Fruit fly (Drosophila melanogaster): ENCODE results near the gene CG6051.

The CG6051 gene

DNA sequence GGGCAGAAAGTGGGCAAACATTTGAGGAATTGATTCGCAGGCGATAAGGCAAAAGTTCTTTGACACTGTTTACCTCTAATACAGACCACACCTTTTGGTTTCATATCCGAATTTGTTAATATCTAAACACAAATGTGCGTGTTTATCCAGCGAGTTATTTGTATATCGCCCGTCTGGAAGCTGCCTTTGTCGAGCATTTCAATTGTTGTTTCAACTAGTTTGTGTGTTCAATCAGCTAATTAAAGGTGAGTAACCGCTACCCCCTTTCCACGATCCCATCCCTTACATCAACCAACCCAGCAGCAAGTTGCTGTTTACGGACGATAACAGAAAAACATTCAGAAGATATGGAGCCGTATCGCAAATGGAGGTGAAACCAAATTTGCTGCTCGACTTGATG is 19.5 kb downstream of the CG6051 start (continued):
- peak; percentile 53 for TF ChIP-seq CG9705 (GFP tag; optimal IDR thresholded peaks at IDR 0.05)
- no peak for TF ChIP-seq Myc (optimal IDR thresholded peaks at IDR 0.05)
- peak; percentile 44 for TF ChIP-seq ey (GFP tag; optimal IDR thresholded peaks at IDR 0.05)
- TF ChIP-seq CG32264 (GFP tag; optimal IDR thresholded peaks at IDR 0.05), result no peak
- no peak for TF ChIP-seq Abd-B (GFP tag; optimal IDR thresholded peaks at IDR 0.05)
- TF ChIP-seq br (GFP tag; optimal IDR thresholded peaks at IDR 0.05), result peak; percentile 83
- peak; percentile 77 for TF ChIP-seq brk (GFP tag; optimal IDR thresholded peaks at IDR 0.05)
- peak; percentile 40 for TF ChIP-seq dsf (GFP tag; optimal IDR thresholded peaks at IDR 0.05; ENCODE audit: borderline replicate concordance)
- TF ChIP-seq Dif (GFP tag; optimal IDR thresholded peaks at IDR 0.05; ENCODE audit: partially characterized antibody), result no peak
- peak; percentile 44 for TF ChIP-seq jim (GFP tag; optimal IDR thresholded peaks at IDR 0.05)

DNA sequence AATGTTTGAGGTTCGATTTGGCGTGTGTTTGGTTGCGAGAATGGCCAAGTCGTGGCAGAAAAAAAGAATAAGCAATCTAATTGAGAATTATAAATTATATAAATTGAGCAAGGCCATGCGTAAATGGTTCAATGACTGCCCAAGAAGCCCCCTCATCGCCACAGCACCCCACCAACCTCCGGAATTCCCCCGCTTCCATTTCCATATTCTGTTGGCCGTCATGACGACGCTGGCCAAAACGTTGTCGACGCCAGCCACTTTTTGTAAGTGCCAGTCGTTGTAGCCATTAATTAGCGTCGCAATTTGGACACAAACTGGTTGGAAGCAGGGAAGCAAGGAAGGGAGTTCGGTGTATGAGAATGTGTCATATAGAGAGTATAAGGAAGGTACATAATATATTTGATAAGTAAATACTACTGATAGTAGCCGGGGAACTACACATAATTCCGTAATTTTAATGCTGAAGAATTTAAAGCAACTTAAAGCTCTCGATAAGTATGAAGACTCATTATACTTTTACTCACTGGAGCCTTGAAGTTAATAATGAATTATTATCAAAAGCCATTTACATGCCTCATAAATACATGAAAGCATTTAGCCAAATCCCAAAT is 20.2 kb downstream of the CG6051 start:
- peak; percentile 35 for TF ChIP-seq Dif (GFP tag; optimal IDR thresholded peaks at IDR 0.05; ENCODE audit: partially characterized antibody)
- TF ChIP-seq Rel (GFP tag; optimal IDR thresholded peaks at IDR 0.05), result no peak
- peak; percentile 94 for TF ChIP-seq Rel (tag; optimal IDR thresholded peaks at IDR 0.05)
- TF ChIP-seq Mio (GFP tag; optimal IDR thresholded peaks at IDR 0.05), result no peak

DNA sequence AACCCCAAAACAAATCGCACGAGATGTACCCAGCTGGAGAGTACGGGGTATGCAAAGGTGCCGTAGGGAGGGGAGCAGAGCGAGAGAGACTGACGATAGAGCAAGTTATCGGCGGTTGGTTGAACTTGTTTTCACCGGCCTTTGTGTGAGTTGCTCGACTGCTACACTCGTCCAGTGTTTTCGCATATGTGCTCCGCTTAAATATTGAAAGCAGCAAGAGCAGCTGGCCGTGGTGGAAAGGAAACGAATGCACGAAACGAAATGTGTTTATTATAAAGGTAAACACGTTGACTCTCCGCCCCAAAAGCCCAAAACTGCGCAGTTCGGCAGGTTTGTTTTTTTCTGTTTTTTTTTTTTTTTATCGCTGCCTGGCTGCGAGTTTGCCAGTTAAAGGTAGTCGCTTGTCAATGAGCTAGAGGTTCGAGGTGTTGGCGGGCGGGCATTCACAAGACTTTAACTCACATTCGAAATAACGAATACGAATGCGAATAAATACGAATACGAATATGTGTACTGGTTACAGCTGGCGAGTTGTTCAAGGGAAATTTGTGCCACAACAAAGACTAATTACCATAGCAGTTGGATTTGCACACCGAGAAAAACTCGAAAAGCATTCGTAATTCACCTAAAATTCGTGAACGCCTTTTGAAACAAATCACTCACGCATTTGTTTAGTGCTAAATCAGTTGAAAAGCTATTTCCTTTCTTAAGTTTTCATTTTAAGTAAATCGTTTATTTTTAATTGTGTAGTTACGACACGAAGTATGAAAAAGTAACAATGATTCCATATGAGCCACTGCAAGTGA is 21.1 kb downstream of the CG6051 start:
- TF ChIP-seq Sp1 (GFP tag; optimal IDR thresholded peaks at IDR 0.05) (peak; percentile 60), h (GFP tag; optimal IDR thresholded peaks at IDR 0.05) (peak; percentile 79), jim (GFP tag; optimal IDR thresholded peaks at IDR 0.05) (peak; percentile 82), dmrt93B (GFP tag; optimal IDR thresholded peaks at IDR 0.05) (peak; percentile 29), Dif (GFP tag; optimal IDR thresholded peaks at IDR 0.05; ENCODE audit: partially characterized antibody) (peak; percentile 23), HLH106 (tag; optimal IDR thresholded peaks at IDR 0.05) (peak; percentile 66), CrebA (GFP tag; optimal IDR thresholded peaks at IDR 0.05; ENCODE audit: borderline replicate concordance) (no peak), brk (GFP tag; optimal IDR thresholded peaks at IDR 0.05) (no peak), fru (GFP tag; optimal IDR thresholded peaks at IDR 0.05) (peak; percentile 75), Mio (GFP tag; optimal IDR thresholded peaks at IDR 0.05) (no peak), pan (optimal IDR thresholded peaks at IDR 0.05) (no peak), N (GFP tag; optimal IDR thresholded peaks at IDR 0.05) (no peak), usp (GFP tag; optimal IDR thresholded peaks at IDR 0.05) (no peak), CG9705 (GFP tag; optimal IDR thresholded peaks at IDR 0.05) (no peak), Abd-B (GFP tag; optimal IDR thresholded peaks at IDR 0.05) (no peak), foxo (GFP tag; optimal IDR thresholded peaks at IDR 0.05) (peak in 1 of 2 experiments; percentile 75), Hr83 (GFP tag; optimal IDR thresholded peaks at IDR 0.05; ENCODE audit: poor library complexity, severe bottlenecking) (peak; percentile 82), Vsx2 (GFP tag; optimal IDR thresholded peaks at IDR 0.05; ENCODE audit: partially characterized antibody) (peak; percentile 30), GATAd (GFP tag; optimal IDR thresholded peaks at IDR 0.05) (no peak), Hr78 (GFP tag; optimal IDR thresholded peaks at IDR 0.05) (no peak), Rel (GFP tag; optimal IDR thresholded peaks at IDR 0.05) (peak; percentile 82), Rel (tag; optimal IDR thresholded peaks at IDR 0.05) (peak; percentile 62), Dfd (GFP tag; optimal IDR thresholded peaks at IDR 0.05) (no peak), Jra (GFP tag; optimal IDR thresholded peaks at IDR 0.05) (peak; percentile 66), rgr (GFP tag; optimal IDR thresholded peaks at IDR 0.05) (peak; percentile 64), CG32264 (GFP tag; optimal IDR thresholded peaks at IDR 0.05) (peak; percentile 16), dl (GFP tag; optimal IDR thresholded peaks at IDR 0.05; ENCODE audit: insufficient read depth in 1 of 2, partially characterized antibody in 2 of 2) (no peak), Hnf4 (GFP tag; optimal IDR thresholded peaks at IDR 0.05) (peak; percentile 31), ey (GFP tag; optimal IDR thresholded peaks at IDR 0.05) (peak; percentile 65), dsf (GFP tag; optimal IDR thresholded peaks at IDR 0.05; ENCODE audit: borderline replicate concordance) (no peak), tai (GFP tag; optimal IDR thresholded peaks at IDR 0.05) (no peak), sv (GFP tag; optimal IDR thresholded peaks at IDR 0.05) (no peak), sage (GFP tag; optimal IDR thresholded peaks at IDR 0.05) (peak; percentile 2), OdsH (GFP tag; optimal IDR thresholded peaks at IDR 0.05) (peak; percentile 60), psq (GFP tag; optimal IDR thresholded peaks at IDR 0.05) (peak; percentile 73), lola (GFP tag; optimal IDR thresholded peaks at IDR 0.05) (no peak), Myc (optimal IDR thresholded peaks at IDR 0.05) (no peak), woc (GFP tag; optimal IDR thresholded peaks at IDR 0.05) (peak; percentile 62), br (GFP tag; optimal IDR thresholded peaks at IDR 0.05) (peak; percentile 61)

Measured in whole organism, wandering third instar larva.